Fruit fly (Drosophila melanogaster): Measurements from ENCODE around the gene sog.

dm6 chrX:15554256-15554678, 79.0 kb downstream of the sog start, which contains the start of gene Ac13E:
- TF ChIP-seq CG10979 (tag; optimal IDR thresholded peaks at IDR 0.05) (peak; percentile 92), CG6254 (GFP tag; optimal IDR thresholded peaks at IDR 0.05) (peak; percentile 82), CG18764 (GFP tag; optimal IDR thresholded peaks at IDR 0.05) (peak; percentile 82), H15 (GFP tag; IDR thresholded peaks at IDR 0.05) (peak; percentile 75), Dfd (GFP tag; optimal IDR thresholded peaks at IDR 0.05) (no peak)
